Worm (Caenorhabditis elegans) whole organism, young adult: Measurements from ENCODE around the gene rps-4.

ENCODE experiments used
- B0261.1 ChIP-seq: sonication (generic microtip); optimal IDR thresholded peaks from 2 replicates; lab custom pipeline; 2016; ENCODE audit warnings: mild to moderate bottlenecking, missing genetic modification characterization, moderate library complexity, missing compliant biosample characterization
- B0336.3 ChIP-seq: fragments of 200-800 bp; sonication (Bioruptor generic); IDR thresholded peaks from 2 replicates; pipeline ENCODE4 v1.3.6; 2022; ENCODE audit warnings: missing genetic modification characterization, missing compliant biosample characterization
- C17E4.6 ChIP-seq: fragments of 200-800 bp; sonication (Bioruptor generic); IDR thresholded peaks from 2 replicates; pipeline ENCODE4 v1.3.6; 2022; ENCODE audit warnings: missing genetic modification reagents, missing genetic modification characterization, missing compliant biosample characterization
- D2030.7 ChIP-seq: fragments of 200-800 bp; sonication (Bioruptor generic); IDR thresholded peaks from 2 replicates; pipeline ENCODE4 v1.3.6; 2022; ENCODE audit warnings: missing genetic modification reagents, missing genetic modification characterization, missing compliant biosample characterization
- F10E7.11 ChIP-seq: sonication (generic microtip); optimal IDR thresholded peaks from 2 replicates; lab custom pipeline; 2017; ENCODE audit warnings: mild to moderate bottlenecking, missing genetic modification characterization, moderate library complexity, missing compliant biosample characterization
- F49E8.2 ChIP-seq: sonication (generic microtip); optimal IDR thresholded peaks from 3 replicates; lab custom pipeline; 2017; ENCODE audit warnings: missing genetic modification characterization, mild to moderate bottlenecking, missing compliant biosample characterization, antibody characterized with exemption, moderate library complexity; ENCODE audit not compliant: insufficient read depth
- F57C9.4 ChIP-seq: sonication (generic microtip); optimal IDR thresholded peaks from 2 replicates; lab custom pipeline; 2017; ENCODE audit warnings: mild to moderate bottlenecking, missing genetic modification characterization, missing compliant biosample characterization
- T07F8.4 ChIP-seq: sonication (generic microtip); optimal IDR thresholded peaks from 2 replicates; lab custom pipeline; 2016; ENCODE audit warnings: mild to moderate bottlenecking, missing genetic modification characterization, moderate library complexity, missing compliant biosample characterization
- T26A5.8 ChIP-seq: sonication (generic microtip); optimal IDR thresholded peaks from 2 replicates; lab custom pipeline; 2016; ENCODE audit warnings: missing genetic modification characterization, missing compliant biosample characterization
- Y53G8AR.9 ChIP-seq: fragments of 200-800 bp; sonication (Bioruptor generic); conservative IDR thresholded peaks from 2 replicates; pipeline ENCODE4 v1.3.6; 2022; ENCODE audit warnings: missing genetic modification reagents, missing genetic modification characterization, missing compliant biosample characterization
- Y56A3A.18 ChIP-seq: fragments of 200-800 bp; sonication (Bioruptor generic); IDR thresholded peaks from 2 replicates; pipeline ENCODE4 v1.3.6; 2022; ENCODE audit warnings: missing genetic modification reagents, missing genetic modification characterization, missing compliant biosample characterization
- Y95B8A.8 ChIP-seq: fragments of 200-800 bp; sonication (Bioruptor generic); IDR thresholded peaks from 2 replicates; pipeline ENCODE4 v1.3.6; 2022; ENCODE audit warnings: missing genetic modification reagents, missing genetic modification characterization, missing compliant biosample characterization
- ZK185.1 ChIP-seq: sonication (generic microtip); optimal IDR thresholded peaks from 2 replicates; lab custom pipeline; 2016; ENCODE audit warnings: mild to moderate bottlenecking, missing genetic modification characterization, missing compliant biosample characterization; ENCODE audit not compliant: poor library complexity, severe bottlenecking
- atf-7 ChIP-seq: sonication (generic microtip); optimal IDR thresholded peaks from 2 replicates; lab custom pipeline; 2017; ENCODE audit warnings: mild to moderate bottlenecking, missing genetic modification characterization, missing compliant biosample characterization
- athp-1 ChIP-seq: sonication (generic microtip); optimal IDR thresholded peaks from 2 replicates; lab custom pipeline; 2017; ENCODE audit warnings: mild to moderate bottlenecking, missing genetic modification characterization, missing compliant biosample characterization
- attf-3 ChIP-seq: fragments of 200-800 bp; sonication (Bioruptor generic); conservative IDR thresholded peaks from 2 replicates; pipeline ENCODE4 v1.3.6; 2022; ENCODE audit warnings: missing genetic modification reagents, missing genetic modification characterization, missing compliant biosample characterization
- attf-6 ChIP-seq: fragments of 200-800 bp; sonication (Bioruptor generic); IDR thresholded peaks from 2 replicates; pipeline ENCODE4 v1.3.6; 2022; ENCODE audit warnings: missing genetic modification reagents, missing genetic modification characterization, missing compliant biosample characterization
- bed-1 ChIP-seq: fragments of 200-800 bp; sonication (Bioruptor generic); IDR thresholded peaks from 2 replicates; pipeline ENCODE4 v1.3.6; 2022; ENCODE audit warnings: missing genetic modification reagents, missing genetic modification characterization, missing compliant biosample characterization
- cebp-1 ChIP-seq, 2 experiments: fragments of 200-800 bp in 1 of 2; sonication (Bioruptor generic) in 1 of 2; sonication (generic microtip) in 1 of 2; IDR thresholded peaks in 1 of 2; optimal IDR thresholded peaks in 1 of 2; 2 replicates each; pipeline versions ENCODE4 v1.3.6 to Lab custom; 2017 to 2022; ENCODE audit warnings: missing compliant biosample characterization in 2 of 2, missing genetic modification characterization in 2 of 2, mild to moderate bottlenecking in 1 of 2, missing genetic modification reagents in 1 of 2, moderate library complexity in 1 of 2
- ceh-100 ChIP-seq: fragments of 200-800 bp; sonication (Bioruptor generic); IDR thresholded peaks from 2 replicates; pipeline ENCODE4 v1.3.6; 2022; ENCODE audit warnings: missing genetic modification reagents, missing genetic modification characterization, missing compliant biosample characterization
- ceh-27 ChIP-seq: fragments of 200-800 bp; sonication (Bioruptor generic); optimal IDR thresholded peaks from 2 replicates; lab custom pipeline; 2018; ENCODE audit warnings: mild to moderate bottlenecking, missing genetic modification characterization, moderate library complexity, missing compliant biosample characterization
- ceh-91 ChIP-seq: fragments of 200-800 bp; sonication (Bioruptor generic); IDR thresholded peaks from 2 replicates; pipeline ENCODE4 v1.3.6; 2022; ENCODE audit warnings: missing genetic modification reagents, missing genetic modification characterization, missing compliant biosample characterization
- chd-7 ChIP-seq: sonication (generic microtip); optimal IDR thresholded peaks from 2 replicates; lab custom pipeline; 2016; ENCODE audit warnings: mild to moderate bottlenecking, missing genetic modification characterization, moderate library complexity, missing compliant biosample characterization
- die-1 ChIP-seq: sonication (generic microtip); optimal IDR thresholded peaks from 2 replicates; lab custom pipeline; 2016; ENCODE audit warnings: missing genotype, mild to moderate bottlenecking, missing genetic modification characterization, missing compliant biosample characterization
- egrh-3 ChIP-seq: fragments of 200-800 bp; sonication (Bioruptor generic); IDR thresholded peaks from 2 replicates; pipeline ENCODE4 v1.3.6; 2022; ENCODE audit warnings: missing genetic modification reagents, missing genetic modification characterization, missing compliant biosample characterization
- ekl-4 ChIP-seq: fragments of 200-800 bp; sonication (Bioruptor generic); IDR thresholded peaks from 2 replicates; pipeline ENCODE4 v1.3.6; 2022; ENCODE audit warnings: missing genetic modification reagents, missing genetic modification characterization, missing compliant biosample characterization
- gei-17 ChIP-seq: fragments of 200-800 bp; sonication (Bioruptor generic); optimal IDR thresholded peaks from 2 replicates; lab custom pipeline; 2018; ENCODE audit warnings: mild to moderate bottlenecking, missing genetic modification characterization, missing compliant biosample characterization
- him-1 ChIP-seq: sonication (generic microtip); optimal IDR thresholded peaks from 2 replicates; lab custom pipeline; 2016; ENCODE audit warnings: missing genotype, missing genetic modification reagents, missing genetic modification characterization, missing compliant biosample characterization
- hmg-20 ChIP-seq: fragments of 200-800 bp; sonication (Bioruptor generic); IDR thresholded peaks from 2 replicates; pipeline ENCODE4 v1.3.6; 2022; ENCODE audit warnings: missing genetic modification reagents, missing genetic modification characterization, missing compliant biosample characterization
- hrde-1 ChIP-seq: sonication (generic microtip); optimal IDR thresholded peaks from 2 replicates; lab custom pipeline; 2016; ENCODE audit warnings: missing genetic modification characterization, mild to moderate bottlenecking, missing compliant biosample characterization, moderate library complexity, missing genotype, missing genetic modification reagents, borderline replicate concordance
- lin-35 ChIP-seq, 3 experiments: fragments of 150-350 bp in 2 of 3; sonication (generic microtip) in 1 of 3; optimal IDR thresholded peaks; 2 replicates each; lab custom pipeline; 2014 to 2018; ENCODE audit warnings: missing biosample characterization in 3 of 3, missing genetic modification characterization in 3 of 3, missing genetic modification reagents in 3 of 3
- lin-54 ChIP-seq: fragments of 200-800 bp; sonication (Bioruptor generic); optimal IDR thresholded peaks from 2 replicates; lab custom pipeline; 2018; ENCODE audit warnings: mild to moderate bottlenecking, missing genetic modification characterization, missing compliant biosample characterization
- lir-1 ChIP-seq: fragments of 200-800 bp; sonication (Bioruptor generic); conservative IDR thresholded peaks from 2 replicates; pipeline ENCODE4 v1.3.6; 2022; ENCODE audit warnings: missing genetic modification reagents, missing genetic modification characterization, missing compliant biosample characterization
- lsl-1 ChIP-seq: fragments of 200-800 bp; sonication (Bioruptor generic); optimal IDR thresholded peaks from 2 replicates; lab custom pipeline; 2018; ENCODE audit warnings: mild to moderate bottlenecking, missing genetic modification characterization, moderate library complexity, missing compliant biosample characterization
- madf-3 ChIP-seq: fragments of 200-800 bp; sonication (Bioruptor generic); IDR thresholded peaks from 2 replicates; pipeline ENCODE4 v1.3.6; 2022; ENCODE audit warnings: missing genetic modification reagents, missing genetic modification characterization, missing compliant biosample characterization
- madf-6 ChIP-seq: fragments of 200-800 bp; sonication (Bioruptor generic); IDR thresholded peaks from 2 replicates; pipeline ENCODE4 v1.3.6; 2022; ENCODE audit warnings: missing genetic modification reagents, missing genetic modification characterization, missing compliant biosample characterization
- madf-8 ChIP-seq: fragments of 200-800 bp; sonication (Bioruptor generic); conservative IDR thresholded peaks from 2 replicates; pipeline ENCODE4 v1.3.6; 2022; ENCODE audit warnings: missing genetic modification reagents, missing genetic modification characterization, missing compliant biosample characterization
- mcd-1 ChIP-seq: fragments of 200-800 bp; sonication (Bioruptor generic); IDR thresholded peaks from 2 replicates; pipeline ENCODE4 v1.3.6; 2022; ENCODE audit warnings: missing genetic modification reagents, missing genetic modification characterization, missing compliant biosample characterization
- mes-4 ChIP-seq: sonication (generic microtip); optimal IDR thresholded peaks from 2 replicates; lab custom pipeline; 2016; ENCODE audit warnings: missing genotype, missing genetic modification characterization, missing compliant biosample characterization
- nfya-2 ChIP-seq: fragments of 200-800 bp; sonication (Bioruptor generic); IDR thresholded peaks from 2 replicates; pipeline ENCODE4 v1.3.6; 2022; ENCODE audit warnings: missing genetic modification reagents, missing genetic modification characterization, missing compliant biosample characterization
- nfyb-1 ChIP-seq: fragments of 200-800 bp; sonication (Bioruptor generic); IDR thresholded peaks from 2 replicates; pipeline ENCODE4 v1.3.6; 2022; ENCODE audit warnings: missing genetic modification reagents, missing genetic modification characterization, missing compliant biosample characterization
- rec-8 ChIP-seq, 2 experiments: sonication (generic microtip); optimal IDR thresholded peaks; 2 replicates each; lab custom pipeline; 2016; ENCODE audit warnings: mild to moderate bottlenecking in 2 of 2, missing genetic modification characterization in 2 of 2, missing genetic modification reagents in 2 of 2, missing genotype in 2 of 2, missing biosample characterization in 1 of 2, missing compliant biosample characterization in 1 of 2, moderate library complexity in 1 of 2
- tbp1 ChIP-seq: fragments of 200-800 bp; sonication (Bioruptor generic); optimal IDR thresholded peaks from 2 replicates; lab custom pipeline; 2018; ENCODE audit warnings: mild to moderate bottlenecking, missing genetic modification characterization, missing compliant biosample characterization
- unc-130 ChIP-seq: sonication (generic microtip); optimal IDR thresholded peaks from 2 replicates; lab custom pipeline; 2016; ENCODE audit warnings: missing genetic modification reagents, missing genetic modification characterization, missing compliant biosample characterization
- ztf-18 ChIP-seq: sonication (generic microtip); optimal IDR thresholded peaks from 2 replicates; lab custom pipeline; 2016; ENCODE audit warnings: missing genotype, mild to moderate bottlenecking, missing genetic modification characterization, missing compliant biosample characterization
- ztf-3 ChIP-seq: fragments of 200-800 bp; sonication (Bioruptor generic); optimal IDR thresholded peaks from 2 replicates; lab custom pipeline; 2018; ENCODE audit warnings: mild to moderate bottlenecking, missing genetic modification characterization, missing compliant biosample characterization

rps-4 gene

DNA sequence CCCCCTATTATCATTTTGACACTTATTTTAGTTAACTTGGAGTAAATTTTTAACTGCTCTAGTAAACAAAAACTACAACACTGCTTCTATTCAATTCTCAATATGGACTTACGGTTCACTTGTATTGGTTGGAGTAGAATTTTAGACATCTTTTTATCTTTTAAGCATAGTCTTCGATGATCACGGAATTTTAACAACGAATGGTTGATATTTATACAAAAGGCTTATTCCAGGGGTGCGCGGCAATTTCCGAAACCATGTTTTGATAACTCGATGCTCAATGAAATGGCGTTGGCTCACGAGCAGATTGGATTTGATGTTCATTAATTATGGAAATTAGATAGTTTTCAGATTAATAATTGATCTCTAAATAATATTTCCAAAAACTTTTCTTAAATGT lies 41.1 kb downstream of the rps-4 start (continued):
- peak; percentile 3 for TF ChIP-seq F57C9.4 (tag; lab: Kevin White, UChicago)
- peak; percentile 31 for TF ChIP-seq lsl-1 (GFP tag; lab: Kevin White, UChicago)
- TF ChIP-seq die-1 (tag; lab: Kevin White, UChicago), result peak; percentile 28
- TF ChIP-seq Y95B8A.8 (GFP tag; lab: Robert Waterston, UW), result peak; percentile 84
- peak; percentile 72 for TF ChIP-seq F10E7.11 (tag; lab: Kevin White, UChicago)
- TF ChIP-seq him-1 (tag; lab: Kevin White, UChicago), result peak; percentile 38
- peak; percentile 91 for TF ChIP-seq ekl-4 (GFP tag; lab: Robert Waterston, UW)
- TF ChIP-seq T26A5.8 (tag; lab: Kevin White, UChicago), result peak; percentile 51
- peak; percentile 72 for TF ChIP-seq chd-7 (tag; lab: Kevin White, UChicago)
- peak; percentile 66; the same call in 1 of the 2 replicates for TF ChIP-seq ceh-100
- no peak for TF ChIP-seq mcd-1 (GFP tag; lab: Robert Waterston, UW)
- peak; percentile 57; the same call in 1 of the 2 replicates for TF ChIP-seq C17E4.6 (GFP tag; lab: Robert Waterston, UW)
- no peak for TF ChIP-seq ceh-27 (GFP tag; lab: Kevin White, UChicago)
- TF ChIP-seq attf-3 (GFP tag; lab: Robert Waterston, UW), result no peak
- TF ChIP-seq lin-35 (GFP tag; optimal IDR thresholded peaks at IDR 0.05; lab: Kevin White, UChicago), result peak in 1 of 3 experiments; percentile 4
- TF ChIP-seq nfyb-1, result no peak
- peak; percentile 38 for TF ChIP-seq madf-8 (GFP tag; lab: Robert Waterston, UW)
- TF ChIP-seq mes-4, result peak; percentile 27
- TF ChIP-seq nfya-2 (GFP tag; lab: Robert Waterston, UW), result 0 out of 2 replicates have a peak, but pooled peaks have one; percentile 85
- TF ChIP-seq ceh-91, result 0 out of 2 replicates have a peak, but pooled peaks have one; percentile 13
- TF ChIP-seq lin-54 (GFP tag; lab: Kevin White, UChicago), result peak; percentile 74
- peak; percentile 39 for TF ChIP-seq atf-7 (tag; lab: Kevin White, UChicago)
- peak; percentile 55 for TF ChIP-seq athp-1
- peak; percentile 35 for TF ChIP-seq tbp1
- peak; percentile 69; the same call in 1 of the 2 replicates for TF ChIP-seq madf-3 (GFP tag; lab: Robert Waterston, UW)
- TF ChIP-seq madf-6, result peak; percentile 90
- TF ChIP-seq ztf-3 (GFP tag; lab: Kevin White, UChicago), result no peak
- TF ChIP-seq bed-1 (GFP tag; lab: Robert Waterston, UW), result 0 out of 2 replicates have a peak, but pooled peaks have one; percentile 72
- peak; percentile 83 for TF ChIP-seq attf-6 (GFP tag; lab: Robert Waterston, UW)
- TF ChIP-seq T07F8.4 (tag; lab: Kevin White, UChicago), result no peak
- no peak for TF ChIP-seq lir-1
- no peak for TF ChIP-seq egrh-3 (GFP tag; lab: Robert Waterston, UW)
- peak; percentile 6 for TF ChIP-seq B0261.1 (tag; lab: Kevin White, UChicago)
- TF ChIP-seq Y53G8AR.9 (GFP tag; lab: Robert Waterston, UW), result peak; percentile 94
- peak; percentile 30 to 60 for TF ChIP-seq rec-8 (tag; optimal IDR thresholded peaks at IDR 0.05; lab: Kevin White, UChicago)
- peak; percentile 96 for TF ChIP-seq hrde-1 (tag; lab: Kevin White, UChicago)
- peak; percentile 93 for TF ChIP-seq B0336.3 (GFP tag; lab: Robert Waterston, UW)
- peak; percentile 92 for TF ChIP-seq unc-130 (GFP tag; lab: Kevin White, UChicago)
- peak; percentile 63 for TF ChIP-seq Y56A3A.18 (GFP tag; lab: Robert Waterston, UW)
- TF ChIP-seq ZK185.1 (tag; lab: Kevin White, UChicago), result no peak
- TF ChIP-seq hmg-20 (GFP tag; lab: Robert Waterston, UW), result 0 out of 2 replicates have a peak, but pooled peaks have one; percentile 17
- no peak for TF ChIP-seq gei-17 (GFP tag; lab: Kevin White, UChicago)
- peak; percentile 60 for TF ChIP-seq D2030.7 (GFP tag; lab: Robert Waterston, UW)
- peak; percentile 56 for TF ChIP-seq ztf-18 (tag; lab: Kevin White, UChicago)
- no peak for TF ChIP-seq cebp-1 (GFP tag; IDR thresholded peaks at IDR 0.05; lab: Robert Waterston, UW)
- TF ChIP-seq cebp-1 (tag; optimal IDR thresholded peaks at IDR 0.05; lab: Kevin White, UChicago), result peak; percentile 55
- TF ChIP-seq F49E8.2, result peak; percentile 87
